Worm (Caenorhabditis elegans) whole organism, late embryonic: ENCODE results near the gene samp-1.
A peak's percentile ranks its signal among the peaks of the same experiment; 100 is the strongest.

Source experiments
- F13H6.1 ChIP-seq: sonication (generic microtip); optimal IDR thresholded peaks from 2 replicates; lab custom pipeline; 2016; ENCODE audit warnings: missing genetic modification characterization, missing compliant biosample characterization
- K02D7.2 ChIP-seq: sonication (generic microtip); optimal IDR thresholded peaks from 2 replicates; lab custom pipeline; 2017; ENCODE audit warnings: mild to moderate bottlenecking, missing genetic modification characterization, missing compliant biosample characterization
- ceh-14 ChIP-seq: sonication (generic microtip); optimal IDR thresholded peaks from 2 replicates; lab custom pipeline; 2016; ENCODE audit warnings: missing genotype, missing genetic modification characterization, missing compliant biosample characterization
- ceh-2 ChIP-seq: sonication (generic microtip); optimal IDR thresholded peaks from 2 replicates; lab custom pipeline; 2016; ENCODE audit warnings: missing genotype, missing genetic modification characterization, missing compliant biosample characterization
- ceh-31 ChIP-seq: sonication (generic microtip); optimal IDR thresholded peaks from 2 replicates; lab custom pipeline; 2016; ENCODE audit warnings: missing genetic modification characterization, missing compliant biosample characterization
- ceh-6 ChIP-seq: fragments of 200-800 bp; sonication (Bioruptor generic); optimal IDR thresholded peaks from 2 replicates; lab custom pipeline; 2018; ENCODE audit warnings: mild to moderate bottlenecking, missing genetic modification characterization, missing compliant biosample characterization
- elt-2 ChIP-seq: sonication (generic microtip); optimal IDR thresholded peaks from 2 replicates; lab custom pipeline; 2016; ENCODE audit warnings: missing genetic modification reagents, missing genetic modification characterization, missing compliant biosample characterization
- elt-4 ChIP-seq: sonication (generic microtip); optimal IDR thresholded peaks from 2 replicates; lab custom pipeline; 2016; ENCODE audit warnings: missing genetic modification characterization, missing compliant biosample characterization
- hlh-13 ChIP-seq: fragments of 200-800 bp; sonication (Bioruptor generic); optimal IDR thresholded peaks from 2 replicates; lab custom pipeline; 2018; ENCODE audit warnings: mild to moderate bottlenecking, missing genetic modification characterization, missing compliant biosample characterization
- hlh-6 ChIP-seq: sonication (generic microtip); optimal IDR thresholded peaks from 2 replicates; lab custom pipeline; 2016; ENCODE audit warnings: missing genotype, missing genetic modification characterization, missing compliant biosample characterization
- hlh-8 ChIP-seq: sonication (generic microtip); optimal IDR thresholded peaks from 2 replicates; lab custom pipeline; 2016; ENCODE audit warnings: missing genotype, missing genetic modification characterization, missing compliant biosample characterization
- lim-6 ChIP-seq: sonication (generic microtip); optimal IDR thresholded peaks from 2 replicates; lab custom pipeline; 2016; ENCODE audit warnings: missing genetic modification characterization, missing compliant biosample characterization
- mec-3 ChIP-seq: sonication (generic microtip); optimal IDR thresholded peaks from 2 replicates; lab custom pipeline; 2016; ENCODE audit warnings: borderline replicate concordance, missing genetic modification characterization, missing compliant biosample characterization
- nhr-11 ChIP-seq: fragments of 150-350 bp; optimal IDR thresholded peaks from 2 replicates; lab custom pipeline; 2014; ENCODE audit warnings: missing biosample characterization, missing genetic modification characterization
- npax-4 ChIP-seq: sonication (generic microtip); optimal IDR thresholded peaks from 2 replicates; lab custom pipeline; 2016; ENCODE audit warnings: missing genetic modification characterization, missing compliant biosample characterization
- odd-2 ChIP-seq: sonication (generic microtip); optimal IDR thresholded peaks from 2 replicates; lab custom pipeline; 2017; ENCODE audit warnings: antibody characterized with exemption, mild to moderate bottlenecking, missing genetic modification characterization, missing compliant biosample characterization
- pqm-1 ChIP-seq: sonication (generic microtip); optimal IDR thresholded peaks from 2 replicates; lab custom pipeline; 2016; ENCODE audit warnings: missing genetic modification characterization, missing compliant biosample characterization
- sdc-2 ChIP-seq: sonication (generic microtip); optimal IDR thresholded peaks from 2 replicates; lab custom pipeline; 2016; ENCODE audit warnings: missing genotype, missing genetic modification characterization, missing compliant biosample characterization
- sox-2 ChIP-seq: fragments of 200-800 bp; sonication (Bioruptor generic); IDR thresholded peaks from 2 replicates; pipeline ENCODE4 v1.3.6; 2022; ENCODE audit warnings: missing genetic modification reagents, missing genetic modification characterization, missing compliant biosample characterization
- tbx-2 ChIP-seq: sonication (generic microtip); optimal IDR thresholded peaks from 2 replicates; lab custom pipeline; 2016; ENCODE audit warnings: missing genetic modification characterization, missing compliant biosample characterization
- tbx-7 ChIP-seq: sonication (generic microtip); optimal IDR thresholded peaks from 2 replicates; lab custom pipeline; 2016; ENCODE audit warnings: missing genotype, missing genetic modification characterization, missing compliant biosample characterization
- unc-42 ChIP-seq: sonication (generic microtip); optimal IDR thresholded peaks from 2 replicates; lab custom pipeline; 2016; ENCODE audit warnings: missing genotype, missing genetic modification characterization, missing compliant biosample characterization
- unc-86 ChIP-seq: sonication (generic microtip); optimal IDR thresholded peaks from 2 replicates; lab custom pipeline; 2016; ENCODE audit warnings: missing genetic modification characterization, missing compliant biosample characterization
- zip-5 ChIP-seq: sonication (generic microtip); optimal IDR thresholded peaks from 2 replicates; lab custom pipeline; 2016; ENCODE audit warnings: missing genetic modification characterization, missing compliant biosample characterization
- ztf-16 ChIP-seq: sonication (generic microtip); optimal IDR thresholded peaks from 2 replicates; lab custom pipeline; 2017; ENCODE audit warnings: missing genetic modification characterization, missing compliant biosample characterization

The samp-1 gene

DNA sequence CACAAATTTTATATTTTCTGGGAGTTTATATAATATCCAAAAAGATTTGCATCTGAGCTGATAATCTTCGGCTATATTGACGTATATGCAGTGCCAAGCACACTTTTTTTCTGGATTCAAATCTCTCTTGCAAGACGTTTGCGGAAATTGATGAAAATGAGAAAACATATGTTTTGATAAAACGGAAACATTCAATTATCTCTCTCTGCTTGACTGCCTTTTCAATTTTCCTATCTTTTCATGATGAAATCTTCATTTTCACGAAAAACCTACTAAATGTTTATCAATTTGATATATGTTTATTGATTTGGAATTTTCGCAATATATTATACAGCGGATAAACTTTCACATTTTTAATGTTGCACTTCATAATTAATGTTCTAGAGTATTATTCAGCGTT, 5.3 kb downstream of the samp-1 start:
- TF ChIP-seq zip-5 (tag; lab: Kevin White, UChicago), result no peak
- no peak for TF ChIP-seq ztf-16 (tag; lab: Kevin White, UChicago)
- no peak for TF ChIP-seq ceh-6 (GFP tag; lab: Kevin White, UChicago)
- TF ChIP-seq F13H6.1 (tag; lab: Kevin White, UChicago), result no peak
- no peak for TF ChIP-seq lim-6 (tag; lab: Kevin White, UChicago)

DNA sequence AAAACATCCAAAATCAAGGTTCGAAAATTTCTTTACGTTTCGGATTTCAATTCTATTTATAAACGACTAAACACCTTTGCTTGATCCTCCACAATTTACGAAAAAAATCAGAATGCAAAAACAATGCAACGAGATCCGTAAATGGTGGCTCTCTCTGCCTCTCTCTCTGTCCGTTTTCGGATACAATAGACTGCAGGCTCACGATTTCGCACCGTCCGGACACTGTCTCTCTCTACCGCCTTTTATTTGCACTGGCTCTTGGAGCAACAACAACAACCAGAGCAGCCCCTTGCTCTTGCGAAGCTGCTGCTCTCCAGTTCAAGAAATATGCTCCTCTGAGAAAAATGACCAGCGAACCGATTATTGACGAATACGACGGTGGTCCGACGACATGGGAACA, 9.5 kb downstream of the samp-1 start, which contains the start of gene T24F1.7:
TSS of gene T24F1.7 (plus strand) at position 301 of the 400 bp plus-strand sequence.
- no peak for TF ChIP-seq ceh-2 (tag; lab: Kevin White, UChicago)

DNA sequence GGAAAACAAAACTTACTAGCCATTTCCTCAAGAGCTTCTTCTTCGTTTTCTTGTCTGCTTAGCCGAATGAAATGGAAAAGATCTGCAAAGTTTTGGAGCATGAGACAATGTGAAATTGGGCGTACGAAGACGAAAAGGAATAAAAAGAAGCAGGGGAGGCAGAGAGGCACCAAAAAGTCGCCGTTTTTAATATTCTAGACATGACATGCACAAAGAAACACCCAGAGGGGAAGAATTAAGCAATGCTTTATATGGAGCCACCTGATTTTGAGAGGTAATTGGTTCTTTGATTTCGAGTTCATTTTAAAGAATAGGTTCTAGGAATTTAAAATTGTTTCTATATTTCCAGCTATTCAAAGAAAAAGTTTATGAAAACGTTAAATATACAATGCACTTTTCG, 11.5 kb downstream of the samp-1 start, which contains the start of gene T24F1.4:
TSS of gene T24F1.4 (minus strand) at position 101 of the 400 bp plus-strand sequence.
- TF ChIP-seq elt-4 (tag; lab: Kevin White, UChicago) (no peak), hlh-13 (no peak), hlh-8 (tag; lab: Kevin White, UChicago) (no peak), hlh-6 (tag; lab: Kevin White, UChicago) (no peak), nhr-11 (no peak)

DNA sequence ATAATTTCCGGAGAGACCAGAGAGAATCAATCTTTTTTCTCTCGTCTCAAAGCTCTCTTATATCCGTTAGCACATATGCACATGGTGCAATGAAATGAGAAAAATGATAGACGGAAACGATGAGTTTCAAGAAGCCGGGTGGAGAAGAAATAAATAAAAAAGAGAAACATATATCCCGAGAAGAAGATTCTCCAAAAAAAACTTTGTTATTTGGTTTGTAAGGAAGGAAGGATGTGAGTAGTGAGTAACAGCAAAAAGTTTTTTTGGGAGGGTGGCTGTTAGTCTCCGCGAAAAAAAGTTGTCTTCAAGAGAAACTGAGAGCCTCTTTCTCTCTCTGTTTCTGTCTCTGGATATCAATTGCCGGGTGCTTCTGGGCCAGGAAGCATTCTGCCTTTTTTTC, 14.0 kb downstream of the samp-1 start:
- TF ChIP-seq odd-2 (tag; lab: Kevin White, UChicago) (no peak), ceh-14 (tag; lab: Kevin White, UChicago) (no peak), tbx-7 (tag; lab: Kevin White, UChicago) (no peak), unc-42 (tag; lab: Kevin White, UChicago) (peak; percentile 63), sdc-2 (tag; lab: Kevin White, UChicago) (no peak), sox-2 (no peak), mec-3 (tag; lab: Kevin White, UChicago) (no peak)

DNA sequence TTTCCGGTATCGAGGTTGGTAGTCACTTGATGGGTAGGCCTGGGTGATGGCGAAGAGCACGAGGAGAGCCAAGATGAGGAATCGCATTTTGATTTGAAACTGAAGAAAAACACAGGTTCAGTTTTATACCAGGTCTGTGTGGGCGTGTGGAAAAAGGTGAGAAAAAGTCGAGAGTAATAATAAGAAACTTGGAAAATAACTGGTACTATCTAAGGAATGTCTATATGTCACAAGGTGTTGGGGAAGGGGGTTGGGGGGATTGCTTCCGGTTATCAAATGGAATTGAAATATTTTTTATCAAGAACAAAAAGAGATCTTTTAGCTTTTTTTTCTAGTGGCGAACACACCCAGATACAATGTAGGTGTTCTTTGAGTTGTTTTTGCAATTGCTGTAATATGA, 16.9 kb downstream of the samp-1 start, which contains the start of gene nlp-51:
TSS of gene nlp-51 (minus strand) at position 101 of the 400 bp plus-strand sequence.
- no peak for TF ChIP-seq elt-4 (tag; lab: Kevin White, UChicago)
- TF ChIP-seq unc-42 (tag; lab: Kevin White, UChicago), result no peak
- no peak for TF ChIP-seq lim-6 (tag; lab: Kevin White, UChicago)
- TF ChIP-seq sox-2, result no peak
- TF ChIP-seq, all 69 proteins: peak for 0

DNA sequence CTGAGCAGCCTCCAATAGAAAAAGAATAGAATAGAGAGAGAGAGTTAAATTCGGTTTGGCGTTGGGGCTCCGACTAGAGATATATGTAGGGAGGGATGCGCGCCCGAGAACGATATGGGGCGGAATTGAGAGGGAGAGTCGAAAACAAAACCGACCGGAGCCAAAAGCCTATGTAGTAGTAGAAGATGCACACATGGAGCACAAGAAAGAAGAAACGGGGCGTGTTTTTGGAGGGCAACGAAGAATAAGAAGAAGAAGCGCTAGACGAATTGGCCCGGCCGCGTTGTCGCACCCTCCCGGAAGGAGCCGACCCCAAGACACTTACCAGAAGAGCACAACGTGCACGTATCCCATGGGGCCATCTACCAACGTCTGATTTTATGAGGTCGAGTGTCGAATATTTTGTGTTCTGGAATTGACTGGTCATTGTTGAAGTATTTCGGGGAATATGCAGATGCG, 26.4 kb downstream of the samp-1 start, which contains the start of gene tag-180:
TSS of gene tag-180 (minus strand) at position 409 of the 459 bp plus-strand sequence.
- TF ChIP-seq pqm-1 (tag; lab: Kevin White, UChicago) (no peak), elt-4 (tag; lab: Kevin White, UChicago) (peak; percentile 28), unc-86 (tag; lab: Kevin White, UChicago) (no peak), unc-42 (tag; lab: Kevin White, UChicago) (peak; percentile 37), K02D7.2 (tag; lab: Kevin White, UChicago) (no peak), tbx-2 (tag; lab: Kevin White, UChicago) (no peak), ceh-31 (tag; lab: Kevin White, UChicago) (peak; percentile 33)
- TF ChIP-seq, all 69 proteins: peak for 3

DNA sequence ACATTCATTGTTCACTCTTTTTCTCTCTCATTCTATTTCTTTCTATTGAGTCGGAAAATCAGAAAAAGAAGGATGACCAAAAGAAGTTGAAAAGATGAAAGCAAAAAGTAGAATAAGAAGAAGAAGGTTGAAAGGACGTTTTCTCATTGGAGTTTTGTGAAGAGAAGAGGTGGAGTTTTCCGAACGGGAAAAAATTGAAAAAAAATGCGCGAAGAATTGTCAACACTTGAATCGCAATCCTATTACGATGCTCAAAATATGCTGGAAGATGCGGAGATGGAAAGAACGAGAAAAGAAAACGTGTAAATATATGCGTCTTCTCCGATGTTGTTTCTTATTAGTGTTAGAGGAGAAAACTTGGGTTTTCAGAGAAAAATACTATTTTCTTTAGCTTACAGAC, 30.7 kb downstream of the samp-1 start:
- peak; percentile 19 for TF ChIP-seq unc-42 (tag; lab: Kevin White, UChicago)
- TF ChIP-seq npax-4 (tag; lab: Kevin White, UChicago), result no peak

DNA sequence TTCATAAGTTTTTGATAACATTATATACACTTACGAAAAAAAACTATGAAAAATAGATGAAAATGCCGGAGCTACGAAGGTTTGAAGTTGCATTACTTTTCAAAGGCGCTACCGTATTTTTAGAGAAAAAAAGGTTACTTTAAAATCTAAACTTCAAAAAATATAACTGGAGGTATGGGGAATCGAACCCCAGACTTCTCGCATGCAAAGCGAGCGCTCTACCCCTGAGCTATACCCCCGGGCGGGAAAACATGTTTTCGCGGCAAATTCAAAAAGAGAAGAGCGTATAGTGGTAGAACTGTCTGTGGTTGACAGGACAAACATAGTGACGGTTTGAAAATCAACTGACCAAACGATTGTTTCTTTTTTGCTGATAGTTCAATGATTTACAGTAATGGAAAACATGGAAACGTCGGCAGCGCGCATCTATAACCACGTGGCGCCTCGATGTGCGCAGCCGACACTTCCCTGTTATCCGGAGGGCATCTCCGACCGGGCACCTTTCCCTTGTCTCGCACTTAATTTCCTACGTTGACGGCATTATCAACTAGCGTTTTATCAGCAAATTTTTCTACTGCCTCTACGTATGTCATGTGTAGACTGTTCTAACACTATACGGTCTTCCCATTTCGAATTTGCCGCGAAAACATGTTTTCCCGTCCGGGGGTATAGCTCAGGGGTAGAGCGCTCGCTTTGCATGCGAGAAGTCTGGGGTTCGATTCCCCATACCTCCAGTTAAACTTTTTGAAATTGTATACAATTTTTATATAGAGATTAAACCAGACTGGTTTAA, 31.4 kb downstream of the samp-1 start:
- TF ChIP-seq lim-6 (tag; lab: Kevin White, UChicago), result no peak
- peak; percentile 55 for TF ChIP-seq elt-2 (tag; lab: Kevin White, UChicago)
